Worm (Caenorhabditis elegans) whole organism, midembryonic: Measurements from ENCODE around the gene flp-9.

Source experiments
- T22C8.4 ChIP-seq: fragments of 200-800 bp; sonication (Bioruptor generic); IDR thresholded peaks from 2 replicates; pipeline ENCODE4 v1.3.6; 2022; ENCODE audit warnings: missing genetic modification characterization, missing compliant biosample characterization
- cog-1 ChIP-seq: sonication (generic microtip); optimal IDR thresholded peaks from 2 replicates; lab custom pipeline; 2016; ENCODE audit warnings: missing genetic modification characterization, missing compliant biosample characterization
- flt-1 ChIP-seq: fragments of 200-800 bp; sonication (Bioruptor generic); IDR thresholded peaks from 2 replicates; pipeline ENCODE4 v1.3.6; 2022; ENCODE audit warnings: missing genetic modification characterization, missing compliant biosample characterization
- klf-2 ChIP-seq: fragments of 200-800 bp; sonication (Bioruptor generic); conservative IDR thresholded peaks from 2 replicates; pipeline ENCODE4 v1.3.6; 2022; ENCODE audit warnings: missing genetic modification reagents, missing genetic modification characterization, missing compliant biosample characterization
- med-1 ChIP-seq: sonication (generic microtip); optimal IDR thresholded peaks from 2 replicates; lab custom pipeline; 2017; ENCODE audit warnings: missing genetic modification characterization, mild to moderate bottlenecking, missing compliant biosample characterization, antibody characterized with exemption, missing genetic modification reagents; ENCODE audit not compliant: insufficient read depth
- ref-1 ChIP-seq: fragments of 200-800 bp; sonication (Bioruptor generic); conservative IDR thresholded peaks from 2 replicates; pipeline ENCODE4 v1.3.6; 2022; ENCODE audit warnings: missing genetic modification reagents, missing genetic modification characterization, missing compliant biosample characterization
- tab-1 ChIP-seq: fragments of 200-800 bp; sonication (Bioruptor generic); IDR thresholded peaks from 2 replicates; pipeline ENCODE4 v1.3.6; 2022; ENCODE audit warnings: missing genetic modification characterization, missing compliant biosample characterization
- ztf-23 ChIP-seq: fragments of 200-800 bp; sonication (Bioruptor generic); IDR thresholded peaks from 2 replicates; pipeline ENCODE4 v1.3.6; 2022; ENCODE audit warnings: missing genetic modification reagents, missing genetic modification characterization, missing compliant biosample characterization
- ztf-29 ChIP-seq: fragments of 200-800 bp; sonication (Bioruptor generic); IDR thresholded peaks from 2 replicates; pipeline ENCODE4 v1.3.6; 2022; ENCODE audit warnings: missing genetic modification reagents, missing genetic modification characterization, missing compliant biosample characterization

Gene flp-9

ce11 chrIV:12785988-12786387, 28.6 kb upstream of the flp-9 start:
- TF ChIP-seq ref-1 (GFP tag; lab: Robert Waterston, UW) (no peak), ztf-23 (GFP tag; lab: Robert Waterston, UW) (no peak), flt-1 (GFP tag; lab: Robert Waterston, UW) (no peak), cog-1 (tag; lab: Kevin White, UChicago) (no peak), ztf-29 (GFP tag; lab: Robert Waterston, UW) (no peak), T22C8.4 (GFP tag; lab: Robert Waterston, UW) (no peak), klf-2 (GFP tag; lab: Robert Waterston, UW) (no peak), med-1 (GFP tag; lab: Kevin White, UChicago) (no peak)

ce11 chrIV:12783165-12783564, 25.8 kb upstream of the flp-9 start:
- TF ChIP-seq ztf-29 (GFP tag; lab: Robert Waterston, UW) = no peak
- no peak for TF ChIP-seq ref-1 (GFP tag; lab: Robert Waterston, UW)
- no peak for TF ChIP-seq cog-1 (tag; lab: Kevin White, UChicago)
- TF ChIP-seq flt-1 (GFP tag; lab: Robert Waterston, UW) = no peak
- no peak for TF ChIP-seq ztf-23 (GFP tag; lab: Robert Waterston, UW)
- no peak for TF ChIP-seq med-1 (GFP tag; lab: Kevin White, UChicago)
- no peak for TF ChIP-seq klf-2 (GFP tag; lab: Robert Waterston, UW)
- no peak for TF ChIP-seq tab-1
- TF ChIP-seq T22C8.4 (GFP tag; lab: Robert Waterston, UW) = no peak

ce11 chrIV:12781804-12782449, 24.6 kb upstream of the flp-9 start:
- no peak for TF ChIP-seq med-1 (GFP tag; lab: Kevin White, UChicago)
- TF ChIP-seq flt-1 (GFP tag; lab: Robert Waterston, UW) = 0 out of 2 replicates have a peak, but pooled peaks have one; percentile 21

ce11 chrIV:12780980-12781379, 23.6 kb upstream of the flp-9 start:
- TF ChIP-seq ref-1 (GFP tag; lab: Robert Waterston, UW) (no peak), cog-1 (tag; lab: Kevin White, UChicago) (no peak), ztf-23 (GFP tag; lab: Robert Waterston, UW) (no peak), T22C8.4 (GFP tag; lab: Robert Waterston, UW) (no peak), med-1 (GFP tag; lab: Kevin White, UChicago) (no peak), flt-1 (GFP tag; lab: Robert Waterston, UW) (no peak), tab-1 (no peak), ztf-29 (GFP tag; lab: Robert Waterston, UW) (no peak)

- TF ChIP-seq ref-1 (GFP tag; lab: Robert Waterston, UW) = no peak
- TF ChIP-seq tab-1 = no peak
- no peak for TF ChIP-seq ztf-23 (GFP tag; lab: Robert Waterston, UW)
- no peak for TF ChIP-seq klf-2 (GFP tag; lab: Robert Waterston, UW)
- no peak for TF ChIP-seq flt-1 (GFP tag; lab: Robert Waterston, UW)
- TF ChIP-seq T22C8.4 (GFP tag; lab: Robert Waterston, UW) = no peak
Observed at ce11 chrIV:12773519-12773918, 16.1 kb upstream of the flp-9 start, which contains the start of gene unc-31. Gene unc-31, plus strand, starts transcription at chrIV:12773867.

- TF ChIP-seq flt-1 (GFP tag; lab: Robert Waterston, UW) (peak; percentile 62; the same call in 1 of the 2 replicates), ztf-29 (GFP tag; lab: Robert Waterston, UW) (no peak)
Observed at ce11 chrIV:12771414-12771813, 14.0 kb upstream of the flp-9 start.

ce11 chrIV:12765067-12765466, 7.7 kb upstream of the flp-9 start, which contains the start of gene ZK897.10:
Gene ZK897.10, plus strand, starts transcription at chrIV:12765351.
- TF ChIP-seq ref-1 (GFP tag; lab: Robert Waterston, UW) (no peak), med-1 (GFP tag; lab: Kevin White, UChicago) (no peak), ztf-29 (GFP tag; lab: Robert Waterston, UW) (no peak), klf-2 (GFP tag; lab: Robert Waterston, UW) (no peak)

ce11 chrIV:12762782-12763181, 5.4 kb upstream of the flp-9 start:
- TF ChIP-seq flt-1 (GFP tag; lab: Robert Waterston, UW) = no peak
- TF ChIP-seq T22C8.4 (GFP tag; lab: Robert Waterston, UW) = no peak
- TF ChIP-seq tab-1 = no peak
- no peak for TF ChIP-seq ztf-23 (GFP tag; lab: Robert Waterston, UW)
- no peak for TF ChIP-seq med-1 (GFP tag; lab: Kevin White, UChicago)
- TF ChIP-seq ztf-29 (GFP tag; lab: Robert Waterston, UW) = no peak
- no peak for TF ChIP-seq klf-2 (GFP tag; lab: Robert Waterston, UW)
- no peak for TF ChIP-seq cog-1 (tag; lab: Kevin White, UChicago)
- no peak for TF ChIP-seq ref-1 (GFP tag; lab: Robert Waterston, UW)

- TF ChIP-seq tab-1 (no peak), T22C8.4 (GFP tag; lab: Robert Waterston, UW) (no peak), klf-2 (GFP tag; lab: Robert Waterston, UW) (no peak), ref-1 (GFP tag; lab: Robert Waterston, UW) (no peak), cog-1 (tag; lab: Kevin White, UChicago) (no peak), flt-1 (GFP tag; lab: Robert Waterston, UW) (no peak), med-1 (GFP tag; lab: Kevin White, UChicago) (no peak), ztf-29 (GFP tag; lab: Robert Waterston, UW) (no peak), ztf-23 (GFP tag; lab: Robert Waterston, UW) (no peak)
Observed at ce11 chrIV:12755641-12756040, 1.7 kb downstream of the flp-9 start.

- no peak for TF ChIP-seq ztf-23 (GFP tag; lab: Robert Waterston, UW)
- TF ChIP-seq flt-1 (GFP tag; lab: Robert Waterston, UW) = no peak
- no peak for TF ChIP-seq med-1 (GFP tag; lab: Kevin White, UChicago)
Observed at ce11 chrIV:12754170-12754569, 3.2 kb downstream of the flp-9 start.
